Fruit fly (Drosophila melanogaster) whole organism, prepupa: ENCODE measurements around the gene CG5810.

Experiments
- CG32006 ChIP-seq: fragments of 200-800 bp; sonication (Bioruptor generic); optimal IDR thresholded peaks from 3 replicates; lab custom pipeline; 2017; ENCODE audit warnings: missing biosample characterization, mild to moderate bottlenecking, missing genetic modification characterization
- CG8319 ChIP-seq: fragments of 200-800 bp; sonication (Bioruptor generic); optimal IDR thresholded peaks from 3 replicates; lab custom pipeline; 2016; ENCODE audit warnings: missing biosample characterization, missing genetic modification characterization
- Sox102F ChIP-seq: fragments of 200-800 bp; sonication (Bioruptor generic); optimal IDR thresholded peaks from 2 replicates; lab custom pipeline; 2016; ENCODE audit warnings: missing biosample characterization, mild to moderate bottlenecking, missing genetic modification characterization
- cyc ChIP-seq: fragments of 200-800 bp; sonication (Bioruptor generic); optimal IDR thresholded peaks from 3 replicates; lab custom pipeline; 2016; ENCODE audit warnings: missing biosample characterization, missing genetic modification characterization
- ss ChIP-seq, 2 experiments: fragments of 200-800 bp; sonication (Bioruptor generic); optimal IDR thresholded peaks; 2 replicates in 1 of 2; 3 replicates in 1 of 2; lab custom pipeline; 2017 to 2018; ENCODE audit warnings: mild to moderate bottlenecking in 2 of 2, missing biosample characterization in 2 of 2, missing genetic modification characterization in 2 of 2, moderate library complexity in 1 of 2
- topi ChIP-seq: fragments of 200-800 bp; sonication (Bioruptor generic); optimal IDR thresholded peaks from 3 replicates; lab custom pipeline; 2016; ENCODE audit warnings: missing biosample characterization, missing genetic modification characterization

dm6 chr3R:21161042-21161532, 2.5 kb upstream of the CG5810 start, which contains the start of gene cDIP:
- no peak for TF ChIP-seq CG8319 (GFP tag; lab: Kevin White, UChicago)
- no peak for TF ChIP-seq Sox102F
- no peak for TF ChIP-seq topi (GFP tag; lab: Kevin White, UChicago)
- TF ChIP-seq CG32006 (GFP tag; lab: Kevin White, UChicago) = no peak
- no peak for TF ChIP-seq cyc
- TF ChIP-seq ss (GFP tag; optimal IDR thresholded peaks at IDR 0.05; lab: Kevin White, UChicago) = no peak
